Fruit fly (Drosophila melanogaster): ENCODE results near the gene CG9040.

- TF ChIP-seq EcR (GFP tag; optimal IDR thresholded peaks at IDR 0.05) (no peak), Ets98B (GFP tag; IDR thresholded peaks at IDR 0.05) (no peak), D1 (tag; optimal IDR thresholded peaks at IDR 0.05) (no peak), CG9948 (tag; optimal IDR thresholded peaks at IDR 0.05) (no peak)
These were observed 3.6 kb downstream of the CG9040 start for dm6 chr3L:13991314-13991713.

Measured in whole organism, pupa.